Fruit fly (Drosophila melanogaster) whole organism, embryonic: Measurements from ENCODE around the gene Cpr30B.

Experiments
- Adf1 ChIP-seq: fragments of 200-800 bp; sonication (Bioruptor generic); IDR thresholded peaks from 2 replicates; pipeline ENCODE4 v1.3.6; 2022; ENCODE audit warnings: missing biosample characterization, missing genetic modification characterization
- Bteb2 ChIP-seq: fragments of 200-800 bp; sonication (Bioruptor generic); optimal IDR thresholded peaks from 2 replicates; lab custom pipeline; 2016; ENCODE audit warnings: missing biosample characterization, missing genetic modification characterization
- CG10274 ChIP-seq: fragments of 200-800 bp; sonication (Bioruptor generic); optimal IDR thresholded peaks from 3 replicates; lab custom pipeline; 2017; ENCODE audit warnings: missing biosample characterization, mild to moderate bottlenecking, missing genetic modification characterization
- CG15073 ChIP-seq: fragments of 200-800 bp; sonication (Bioruptor generic); optimal IDR thresholded peaks from 2 replicates; lab custom pipeline; 2016; ENCODE audit warnings: missing biosample characterization, missing genetic modification characterization
- CG1603 ChIP-seq: fragments of 200-800 bp; sonication (Bioruptor generic); optimal IDR thresholded peaks from 2 replicates; lab custom pipeline; 2019; ENCODE audit warnings: missing biosample characterization, mild to moderate bottlenecking, missing genetic modification characterization, moderate library complexity
- CG18011 ChIP-seq: fragments of 200-800 bp; sonication (Bioruptor generic); optimal IDR thresholded peaks from 2 replicates; lab custom pipeline; 2017; ENCODE audit warnings: missing biosample characterization, missing genetic modification characterization, mild to moderate bottlenecking, moderate library complexity, missing genotype
- CG1832 ChIP-seq: fragments of 200-800 bp; sonication (Bioruptor generic); optimal IDR thresholded peaks from 2 replicates; lab custom pipeline; 2017; ENCODE audit warnings: missing biosample characterization, mild to moderate bottlenecking, missing genetic modification characterization, inconsistent platforms
- CG18764 ChIP-seq: fragments of 200-800 bp; sonication (Bioruptor generic); optimal IDR thresholded peaks from 3 replicates; lab custom pipeline; 2016; ENCODE audit warnings: missing biosample characterization, missing genetic modification characterization
- CG30403 ChIP-seq: fragments of 200-800 bp; sonication (Bioruptor generic); optimal IDR thresholded peaks from 3 replicates; lab custom pipeline; 2016; ENCODE audit warnings: missing biosample characterization, missing genetic modification characterization
- CG3995 ChIP-seq: fragments of 200-800 bp; sonication (Bioruptor generic); optimal IDR thresholded peaks from 3 replicates; lab custom pipeline; 2016; ENCODE audit warnings: missing biosample characterization, missing genetic modification characterization
- CG4424 ChIP-seq: fragments of 200-800 bp; sonication (Bioruptor generic); optimal IDR thresholded peaks from 3 replicates; lab custom pipeline; 2016; ENCODE audit warnings: missing biosample characterization, missing genetic modification characterization
- CG4820 ChIP-seq: fragments of 200-800 bp; sonication (Bioruptor generic); optimal IDR thresholded peaks from 3 replicates; lab custom pipeline; 2016; ENCODE audit warnings: missing biosample characterization, missing genetic modification characterization
- CG5180 ChIP-seq: fragments of 200-800 bp; sonication (Bioruptor generic); optimal IDR thresholded peaks from 3 replicates; lab custom pipeline; 2017; ENCODE audit warnings: missing biosample characterization, missing genetic modification characterization, mild to moderate bottlenecking, moderate library complexity, missing genetic modification reagents
- CG7786 ChIP-seq: fragments of 200-800 bp; sonication (Bioruptor generic); optimal IDR thresholded peaks from 2 replicates; lab custom pipeline; 2016; ENCODE audit warnings: missing biosample characterization, missing genetic modification characterization
- CG7928 ChIP-seq: fragments of 200-800 bp; sonication (Bioruptor generic); optimal IDR thresholded peaks from 2 replicates; lab custom pipeline; 2017; ENCODE audit warnings: missing biosample characterization, mild to moderate bottlenecking, missing genetic modification characterization
- CG7963 ChIP-seq: fragments of 200-800 bp; sonication (Bioruptor generic); IDR thresholded peaks from 3 replicates; pipeline ENCODE4 v1.3.6; 2022; ENCODE audit warnings: missing biosample characterization, missing genetic modification characterization; ENCODE audit not compliant: partially characterized antibody
- CG9215 ChIP-seq: fragments of 200-800 bp; sonication (Bioruptor generic); IDR thresholded peaks from 2 replicates; pipeline ENCODE4 v1.3.6; 2022; ENCODE audit warnings: missing biosample characterization, missing genetic modification characterization
- CkIIα-i1 ChIP-seq: fragments of 200-800 bp; sonication (Bioruptor generic); IDR thresholded peaks from 2 replicates; pipeline ENCODE4 v1.3.6; 2022; ENCODE audit warnings: missing biosample characterization, missing genetic modification characterization
- D19A ChIP-seq: fragments of 200-800 bp; optimal IDR thresholded peaks from 3 replicates; lab custom pipeline; 2019; ENCODE audit warnings: missing biosample characterization, mild to moderate bottlenecking, missing genetic modification characterization, moderate library complexity
- Dip2 ChIP-seq: fragments of 200-800 bp; sonication (Bioruptor generic); IDR thresholded peaks from 2 replicates; pipeline ENCODE4 v1.3.6; 2022; ENCODE audit warnings: missing biosample characterization, missing genetic modification characterization
- E2f2 ChIP-seq: fragments of 200-800 bp; sonication (Bioruptor generic); IDR thresholded peaks from 2 replicates; pipeline ENCODE4 v1.3.6; 2022; ENCODE audit warnings: missing biosample characterization, missing genetic modification characterization
- Eip74EF ChIP-seq, 2 experiments: fragments of 200-800 bp in 1 of 2; fragments of >200 bp in 1 of 2; sonication (Bioruptor generic) in 1 of 2; optimal IDR thresholded peaks; 2 replicates each; lab custom pipeline; 2017 to 2019; ENCODE audit warnings: missing biosample characterization in 2 of 2, missing genetic modification characterization in 2 of 2, mild to moderate bottlenecking in 1 of 2, moderate library complexity in 1 of 2
- Ets65A ChIP-seq: fragments of 200-800 bp; sonication (Bioruptor generic); peaks from one replicate; lab custom pipeline; 2016; ENCODE audit warnings: missing biosample characterization, missing genetic modification characterization
- Fer1 ChIP-seq: fragments of 200-800 bp; sonication (Bioruptor generic); optimal IDR thresholded peaks from 2 replicates; lab custom pipeline; 2017; ENCODE audit warnings: missing biosample characterization, mild to moderate bottlenecking, missing genetic modification characterization
- HLH3B ChIP-seq: fragments of 200-800 bp; sonication (Bioruptor generic); IDR thresholded peaks from 2 replicates; pipeline ENCODE4 v1.3.6; 2022; ENCODE audit warnings: missing biosample characterization, missing genetic modification characterization
- Jarid2 ChIP-seq: fragments of 200-800 bp; sonication (Bioruptor generic); optimal IDR thresholded peaks from 3 replicates; lab custom pipeline; 2017; ENCODE audit warnings: mild to moderate bottlenecking, missing biosample characterization, missing genetic modification reagents, missing genetic modification characterization
- MBD-R2 ChIP-seq: fragments of 200-800 bp; sonication (Bioruptor generic); IDR thresholded peaks from 2 replicates; pipeline ENCODE4 v1.3.6; 2022; ENCODE audit warnings: missing biosample characterization, missing genetic modification characterization
- NC2β ChIP-seq: fragments of 200-800 bp; sonication (Bioruptor generic); optimal IDR thresholded peaks from 2 replicates; lab custom pipeline; 2016; ENCODE audit warnings: missing biosample characterization, missing genetic modification characterization
- Nf-YB ChIP-seq: fragments of 200-800 bp; sonication (Bioruptor generic); optimal IDR thresholded peaks from 3 replicates; lab custom pipeline; 2019; ENCODE audit warnings: missing biosample characterization, mild to moderate bottlenecking, missing genetic modification characterization, moderate library complexity
- Oaz ChIP-seq: fragments of 200-800 bp; sonication (Bioruptor generic); IDR thresholded peaks from 2 replicates; pipeline ENCODE4 v1.3.6; 2022; ENCODE audit warnings: missing biosample characterization, missing genetic modification characterization
- TFAM ChIP-seq: fragments of 200-800 bp; sonication (Bioruptor generic); optimal IDR thresholded peaks from 2 replicates; lab custom pipeline; 2017; ENCODE audit warnings: missing biosample characterization, missing genetic modification characterization, inconsistent platforms
- Xbp1 ChIP-seq: fragments of 200-800 bp; sonication (Bioruptor generic); optimal IDR thresholded peaks from 3 replicates; lab custom pipeline; 2016; ENCODE audit warnings: missing biosample characterization, mild to moderate bottlenecking, missing genetic modification characterization
- Xrp1 ChIP-seq: fragments of 200-800 bp; sonication (Bioruptor generic); IDR thresholded peaks from 2 replicates; pipeline ENCODE4 v1.3.6; 2022; ENCODE audit warnings: missing biosample characterization, missing genetic modification characterization
- ato ChIP-seq: fragments of 200-800 bp; sonication (Bioruptor generic); IDR thresholded peaks from 2 replicates; pipeline ENCODE4 v1.3.6; 2022; ENCODE audit warnings: missing biosample characterization, missing genetic modification characterization; ENCODE audit not compliant: partially characterized antibody
- az2 ChIP-seq: fragments of 200-800 bp; sonication (Bioruptor generic); optimal IDR thresholded peaks from 3 replicates; lab custom pipeline; 2016; ENCODE audit warnings: missing biosample characterization, missing genetic modification characterization
- dysf ChIP-seq: fragments of 200-800 bp; sonication (Bioruptor generic); IDR thresholded peaks from 3 replicates; pipeline ENCODE4 v1.3.6; 2022; ENCODE audit warnings: missing biosample characterization, missing genetic modification characterization
- exex ChIP-seq: fragments of 200-800 bp; sonication (Bioruptor generic); optimal IDR thresholded peaks from 4 replicates; lab custom pipeline; 2018; ENCODE audit warnings: missing biosample characterization, mild to moderate bottlenecking, missing genetic modification characterization, moderate library complexity
- gt ChIP-seq: fragments of 200-800 bp; sonication (Bioruptor generic); IDR thresholded peaks from 2 replicates; pipeline ENCODE4 v1.3.6; 2022; ENCODE audit warnings: missing biosample characterization, missing genetic modification characterization
- jumu ChIP-seq: fragments of 200-800 bp; sonication (Bioruptor generic); optimal IDR thresholded peaks from 3 replicates; lab custom pipeline; 2016; ENCODE audit warnings: missing biosample characterization, missing genetic modification characterization
- pita ChIP-seq: fragments of 200-800 bp; sonication (Bioruptor generic); optimal IDR thresholded peaks from 2 replicates; lab custom pipeline; 2017; ENCODE audit warnings: missing biosample characterization, mild to moderate bottlenecking, missing genetic modification characterization
- pzg ChIP-seq: fragments of 200-800 bp; sonication (Bioruptor generic); optimal IDR thresholded peaks from 3 replicates; lab custom pipeline; 2018; ENCODE audit warnings: missing biosample characterization, mild to moderate bottlenecking, missing genetic modification characterization, moderate library complexity
- sens ChIP-seq: fragments of 200-800 bp; sonication (Bioruptor generic); peaks from one replicate; lab custom pipeline; 2016; ENCODE audit warnings: missing biosample characterization, missing genetic modification characterization
- seq ChIP-seq: fragments of 200-800 bp; sonication (Bioruptor generic); IDR thresholded peaks from 2 replicates; pipeline ENCODE4 v1.3.6; 2022; ENCODE audit warnings: missing biosample characterization, missing genetic modification characterization
- sim ChIP-seq: fragments of 200-800 bp; sonication (Bioruptor generic); IDR thresholded peaks from 2 replicates; pipeline ENCODE4 v1.3.6; 2022; ENCODE audit warnings: missing biosample characterization, missing genetic modification characterization
- tll ChIP-seq, 2 experiments: fragments of 200-800 bp in 1 of 2; fragments of >200 bp in 1 of 2; sonication (Bioruptor generic) in 1 of 2; optimal IDR thresholded peaks; 2 replicates each; lab custom pipeline; 2017 to 2019; ENCODE audit warnings: missing biosample characterization in 2 of 2, missing genetic modification characterization in 2 of 2, mild to moderate bottlenecking in 1 of 2, moderate library complexity in 1 of 2
- tup ChIP-seq: fragments of 200-800 bp; sonication (Bioruptor generic); optimal IDR thresholded peaks from 2 replicates; lab custom pipeline; 2016; ENCODE audit warnings: missing biosample characterization, mild to moderate bottlenecking, missing genetic modification characterization, moderate library complexity
- vvl ChIP-seq: fragments of 200-800 bp; sonication (Bioruptor generic); IDR thresholded peaks from 2 replicates; pipeline ENCODE4 v1.3.6; 2022; ENCODE audit warnings: missing biosample characterization, missing genetic modification characterization
- z ChIP-seq: fragments of 200-800 bp; sonication (Bioruptor generic); IDR thresholded peaks from 3 replicates; pipeline ENCODE4 v1.3.6; 2022; ENCODE audit warnings: missing biosample characterization, missing genetic modification characterization

The Cpr30B gene

dm6 chr2L:9520886-9521868 lies 21.5 kb upstream of the Cpr30B start, which contains the start of gene Oatp30B (continued):
- TF ChIP-seq dysf (GFP tag; lab: Robert Waterston, UW) (peak; percentile 97), CG1832 (peak; percentile 82), CkIIα-i1 (GFP tag; lab: Robert Waterston, UW) (peak; percentile 78), pita (peak; percentile 86), CG3995 (GFP tag; lab: Kevin White, UChicago) (peak; percentile 67), TFAM (GFP tag; lab: Kevin White, UChicago) (peak; percentile 88), tll (GFP tag; optimal IDR thresholded peaks at IDR 0.05; lab: Kevin White, UChicago) (peak in 1 of 2 experiments; percentile 44), CG9215 (GFP tag; lab: Robert Waterston, UW) (peak; percentile 94), seq (GFP tag; lab: Robert Waterston, UW) (peak; percentile 94), CG10274 (GFP tag; lab: Kevin White, UChicago) (peak; percentile 78), Jarid2 (GFP tag; lab: Kevin White, UChicago) (peak; percentile 88), sim (peak; percentile 95), CG4820 (GFP tag; lab: Kevin White, UChicago) (peak; percentile 96), Fer1 (GFP tag; lab: Kevin White, UChicago) (peak; percentile 96), Xbp1 (GFP tag; lab: Kevin White, UChicago) (peak; percentile 98), MBD-R2 (GFP tag; lab: Robert Waterston, UW) (peak; percentile 96), az2 (GFP tag; lab: Kevin White, UChicago) (peak; percentile 97), Eip74EF (GFP tag; optimal IDR thresholded peaks at IDR 0.05; lab: Kevin White, UChicago) (peak in 1 of 2 experiments; percentile 87), NC2β (peak; percentile 92), CG7928 (GFP tag; lab: Kevin White, UChicago) (peak; percentile 71), CG7963 (GFP tag; lab: Robert Waterston, UW) (peak; percentile 82), D19A (tag; lab: Kevin White, UChicago) (peak; percentile 90), Adf1 (peak; percentile 79), Bteb2 (GFP tag; lab: Kevin White, UChicago) (peak; percentile 96), CG7786 (GFP tag; lab: Kevin White, UChicago) (peak; percentile 94), exex (tag; lab: Kevin White, UChicago) (peak; percentile 86), CG15073 (peak; percentile 62), sens (GFP tag; lab: Kevin White, UChicago) (peak; percentile 99), Xrp1 (peak; percentile 99), CG18011 (GFP tag; lab: Kevin White, UChicago) (peak; percentile 85), jumu (peak; percentile 93), Ets65A (GFP tag; lab: Kevin White, UChicago) (peak; percentile 99), CG1603 (tag; lab: Kevin White, UChicago) (peak; percentile 96), CG5180 (peak; percentile 80), gt (GFP tag; lab: Robert Waterston, UW) (peak; percentile 93), E2f2 (GFP tag; lab: Robert Waterston, UW) (peak; percentile 83), CG30403 (GFP tag; lab: Kevin White, UChicago) (peak; percentile 98), ato (GFP tag; lab: Robert Waterston, UW) (peak; percentile 83), Dip2 (GFP tag; lab: Robert Waterston, UW) (no peak), CG18764 (GFP tag; lab: Kevin White, UChicago) (peak; percentile 94), z (GFP tag; lab: Robert Waterston, UW) (0 out of 3 replicates have a peak, but pooled peaks have one; percentile 26), HLH3B (GFP tag; lab: Robert Waterston, UW) (peak; percentile 97), pzg (GFP tag; lab: Kevin White, UChicago) (peak; percentile 68), CG4424 (GFP tag; lab: Kevin White, UChicago) (peak; percentile 98), vvl (GFP tag; lab: Robert Waterston, UW) (peak; percentile 99), Nf-YB (peak; percentile 85), Oaz (peak; percentile 95), tup (GFP tag; lab: Kevin White, UChicago) (peak; percentile 93)
